Worm (Caenorhabditis elegans) whole organism, L2 larva: ENCODE results near the gene lgc-47.

Source experiments
- aly-2 ChIP-seq: fragments of 150-350 bp; optimal IDR thresholded peaks from 2 replicates; lab custom pipeline; 2014; ENCODE audit warnings: missing biosample characterization, missing genetic modification characterization
- ama-1 ChIP-seq: fragments of 150-350 bp; optimal IDR thresholded peaks from 2 replicates; lab custom pipeline; 2018; ENCODE audit warnings: inconsistent platforms
- lin-13 ChIP-seq: fragments of 150-350 bp; optimal IDR thresholded peaks from 2 replicates; lab custom pipeline; 2014; ENCODE audit warnings: missing biosample characterization, missing genetic modification reagents, missing genetic modification characterization
- nhr-6 ChIP-seq: fragments of 150-350 bp; optimal IDR thresholded peaks from 2 replicates; lab custom pipeline; 2014; ENCODE audit warnings: missing biosample characterization, missing genetic modification characterization
- zag-1 ChIP-seq: fragments of 150-350 bp; optimal IDR thresholded peaks from 2 replicates; lab custom pipeline; 2014; ENCODE audit warnings: missing biosample characterization, missing genetic modification characterization

- TF ChIP-seq zag-1 (tag; lab: Kevin White, UChicago): peak; percentile 58
- no peak for TF ChIP-seq lin-13
- no peak for TF ChIP-seq aly-2 (tag; lab: Kevin White, UChicago)
- TF ChIP-seq nhr-6 (tag; lab: Kevin White, UChicago): no peak
- no peak for TF ChIP-seq ama-1 (lab: Kevin White, UChicago)
Measured at ce11 chrX:9814132-9814811, 6.8 kb upstream of the lgc-47 start.
